Fruit fly (Drosophila melanogaster) whole organism, pupa: ENCODE data around the gene Orp8.

Experiments used
- CG32121 ChIP-seq: fragments of 200-800 bp; sonication (Bioruptor generic); IDR thresholded peaks from 2 replicates; pipeline ENCODE4 v1.3.6; 2022; ENCODE audit warnings: missing biosample characterization, missing genetic modification characterization
- D1 ChIP-seq: fragments of 200-800 bp; sonication (Bioruptor generic); optimal IDR thresholded peaks from 2 replicates; lab custom pipeline; 2018; ENCODE audit warnings: missing biosample characterization, mild to moderate bottlenecking, missing genetic modification characterization, moderate library complexity
- Pif1B ChIP-seq: fragments of 200-800 bp; sonication (Bioruptor generic); optimal IDR thresholded peaks from 3 replicates; lab custom pipeline; 2016; ENCODE audit warnings: missing biosample characterization, missing genetic modification characterization
- gl ChIP-seq: fragments of 200-800 bp; sonication (Bioruptor generic); optimal IDR thresholded peaks from 2 replicates; lab custom pipeline; 2018; ENCODE audit warnings: missing biosample characterization, mild to moderate bottlenecking, missing genetic modification characterization
- rn ChIP-seq: fragments of 200-800 bp; sonication (Bioruptor generic); IDR thresholded peaks from 2 replicates; pipeline ENCODE4 v1.3.6; 2022; ENCODE audit warnings: missing biosample characterization, missing genetic modification characterization

DNA sequence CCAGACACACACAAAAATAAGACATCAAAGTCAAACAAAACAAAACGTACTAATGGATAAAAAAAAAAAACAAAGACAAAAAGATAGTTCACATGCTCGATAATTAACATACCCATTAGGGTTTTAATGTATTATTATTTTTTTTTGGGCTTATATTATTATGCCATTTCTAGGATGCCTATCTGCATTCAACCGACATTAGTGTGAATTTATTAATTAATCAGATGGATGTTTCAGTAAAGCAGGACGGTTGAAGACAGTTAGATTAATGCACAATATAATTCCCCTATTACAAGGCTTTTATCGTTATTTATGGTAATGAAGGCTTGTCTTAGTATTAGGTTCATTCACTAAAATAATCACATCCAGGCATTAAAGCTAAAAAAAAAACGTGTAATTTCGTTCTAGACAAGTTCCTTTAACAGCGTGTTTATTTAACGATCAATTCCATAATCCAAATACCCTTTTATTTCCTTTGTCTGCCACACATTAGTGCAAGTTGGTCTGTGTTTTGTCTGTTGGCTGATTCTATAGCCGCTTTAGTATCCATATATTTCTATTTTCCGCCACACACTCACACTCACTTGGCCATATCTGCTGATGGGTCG lies 43.8 kb upstream of the Orp8 start:
- TF ChIP-seq D1 (tag; lab: Kevin White, UChicago) (no peak), gl (tag; lab: Kevin White, UChicago) (no peak), CG32121 (GFP tag; lab: Robert Waterston, UW) (no peak), rn (GFP tag; lab: Robert Waterston, UW) (no peak), Pif1B (GFP tag; lab: Kevin White, UChicago) (no peak)
